Worm (Caenorhabditis elegans) whole organism, young adult: ENCODE measurements around the gene Y54F10AM.15.
"Not testable (repeated sequence)": the region's sequence is repeated elsewhere in the genome, so short reads cannot be mapped to it uniquely, and the experiment has no call there.

Experiments
- B0019.2 ChIP-seq: fragments of 200-800 bp; sonication (Bioruptor generic); conservative IDR thresholded peaks from 2 replicates; pipeline ENCODE4 v1.3.6; 2022; ENCODE audit warnings: missing genetic modification reagents, missing genetic modification characterization, missing compliant biosample characterization
- F57A8.1 ChIP-seq: fragments of 200-800 bp; sonication (Bioruptor generic); optimal IDR thresholded peaks from 2 replicates; lab custom pipeline; 2018; ENCODE audit warnings: mild to moderate bottlenecking, missing genetic modification characterization, moderate library complexity, missing compliant biosample characterization
- T26A5.8 ChIP-seq: sonication (generic microtip); optimal IDR thresholded peaks from 2 replicates; lab custom pipeline; 2016; ENCODE audit warnings: missing genetic modification characterization, missing compliant biosample characterization
- akir-1 ChIP-seq: fragments of 200-800 bp; sonication (Bioruptor generic); optimal IDR thresholded peaks from 2 replicates; lab custom pipeline; 2018; ENCODE audit warnings: mild to moderate bottlenecking, missing genetic modification characterization, moderate library complexity, missing compliant biosample characterization
- ama-1 ChIP-seq, 3 experiments: fragments of 150-350 bp in 1 of 3; sonication (generic microtip) in 2 of 3; optimal IDR thresholded peaks; 2 replicates each; lab custom pipeline; 2014 to 2018; ENCODE audit warnings: missing biosample characterization in 2 of 3, missing genetic modification characterization in 2 of 3, missing genetic modification reagents in 2 of 3
- ccch-3 ChIP-seq: fragments of 200-800 bp; sonication (Bioruptor generic); optimal IDR thresholded peaks from 2 replicates; lab custom pipeline; 2018; ENCODE audit warnings: mild to moderate bottlenecking, missing genetic modification characterization, missing compliant biosample characterization
- gei-17 ChIP-seq: fragments of 200-800 bp; sonication (Bioruptor generic); optimal IDR thresholded peaks from 2 replicates; lab custom pipeline; 2018; ENCODE audit warnings: mild to moderate bottlenecking, missing genetic modification characterization, missing compliant biosample characterization
- nhr-90 ChIP-seq: sonication (generic microtip); optimal IDR thresholded peaks from 2 replicates; lab custom pipeline; 2016; ENCODE audit warnings: missing genotype, mild to moderate bottlenecking, missing genetic modification characterization, missing compliant biosample characterization
- rec-8 ChIP-seq, 2 experiments: sonication (generic microtip); optimal IDR thresholded peaks; 2 replicates each; lab custom pipeline; 2016; ENCODE audit warnings: mild to moderate bottlenecking in 2 of 2, missing genetic modification characterization in 2 of 2, missing genetic modification reagents in 2 of 2, missing genotype in 2 of 2, missing biosample characterization in 1 of 2, missing compliant biosample characterization in 1 of 2, moderate library complexity in 1 of 2
- somi-1 ChIP-seq: fragments of 200-800 bp; sonication (Bioruptor generic); optimal IDR thresholded peaks from 2 replicates; lab custom pipeline; 2018; ENCODE audit warnings: mild to moderate bottlenecking, missing genetic modification characterization, missing compliant biosample characterization
- unc-62 ChIP-seq: fragments of 150-350 bp; optimal IDR thresholded peaks from 2 replicates; lab custom pipeline; 2014; ENCODE audit warnings: missing biosample characterization, missing genetic modification reagents, missing genetic modification characterization
- xnd-1 ChIP-seq: sonication (generic microtip); optimal IDR thresholded peaks from 2 replicates; lab custom pipeline; 2016; ENCODE audit warnings: missing genotype, missing genetic modification reagents, missing genetic modification characterization, missing compliant biosample characterization

DNA sequence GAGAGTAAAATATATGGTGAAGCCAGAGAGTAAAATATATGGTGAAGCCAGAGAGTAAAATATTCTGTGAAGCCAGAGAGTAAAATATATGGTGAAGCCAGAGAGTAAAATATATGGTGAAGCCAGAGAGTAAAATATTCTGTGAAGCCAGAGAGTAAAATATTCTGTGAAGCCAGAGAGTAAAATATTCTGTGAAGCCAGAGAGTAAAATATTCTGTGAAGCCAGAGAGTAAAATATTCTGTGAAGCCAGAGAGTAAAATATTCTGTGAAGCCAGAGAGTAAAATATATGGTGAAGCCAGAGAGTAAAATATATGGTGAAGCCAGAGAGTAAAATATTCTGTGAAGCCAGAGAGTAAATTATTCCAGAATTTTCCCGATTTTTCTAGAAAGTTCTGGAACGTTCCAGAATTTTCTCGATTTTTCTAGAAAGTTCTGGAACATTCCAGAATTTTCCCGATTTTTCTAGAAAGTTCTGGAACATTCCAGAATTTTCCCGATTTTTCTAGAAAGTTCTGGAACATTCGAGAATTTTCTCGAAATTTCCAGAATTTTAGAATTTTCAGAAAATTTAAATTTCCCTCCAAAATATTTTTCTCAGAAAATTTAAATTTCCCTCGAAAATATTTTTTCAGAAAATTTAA, 27.0 kb downstream of the Y54F10AM.15 start:
- TF ChIP-seq gei-17 (GFP tag; lab: Kevin White, UChicago); unc-62 (GFP tag; lab: Kevin White, UChicago); ama-1 (optimal IDR thresholded peaks at IDR 0.05; lab: Kevin White, UChicago); ama-1 (GFP tag; optimal IDR thresholded peaks at IDR 0.05; lab: Kevin White, UChicago); nhr-90 (tag; lab: Kevin White, UChicago); xnd-1 (tag; lab: Kevin White, UChicago); somi-1 (GFP tag; lab: Kevin White, UChicago); ccch-3 (GFP tag; lab: Kevin White, UChicago); akir-1; rec-8 (tag; optimal IDR thresholded peaks at IDR 0.05; lab: Kevin White, UChicago); B0019.2 (GFP tag; lab: Robert Waterston, UW); T26A5.8 (tag; lab: Kevin White, UChicago); F57A8.1 (GFP tag; lab: Kevin White, UChicago): not testable (repeated sequence)
